Worm (Caenorhabditis elegans) whole organism, midembryonic: ENCODE data around the gene egl-27.

Source experiments
- T22C8.4 ChIP-seq: fragments of 200-800 bp; sonication (Bioruptor generic); IDR thresholded peaks from 2 replicates; pipeline ENCODE4 v1.3.6; 2022; ENCODE audit warnings: missing genetic modification characterization, missing compliant biosample characterization
- cog-1 ChIP-seq: sonication (generic microtip); optimal IDR thresholded peaks from 2 replicates; lab custom pipeline; 2016; ENCODE audit warnings: missing genetic modification characterization, missing compliant biosample characterization
- flt-1 ChIP-seq: fragments of 200-800 bp; sonication (Bioruptor generic); IDR thresholded peaks from 2 replicates; pipeline ENCODE4 v1.3.6; 2022; ENCODE audit warnings: missing genetic modification characterization, missing compliant biosample characterization
- klf-2 ChIP-seq: fragments of 200-800 bp; sonication (Bioruptor generic); conservative IDR thresholded peaks from 2 replicates; pipeline ENCODE4 v1.3.6; 2022; ENCODE audit warnings: missing genetic modification reagents, missing genetic modification characterization, missing compliant biosample characterization
- med-1 ChIP-seq: sonication (generic microtip); optimal IDR thresholded peaks from 2 replicates; lab custom pipeline; 2017; ENCODE audit warnings: missing genetic modification characterization, mild to moderate bottlenecking, missing compliant biosample characterization, antibody characterized with exemption, missing genetic modification reagents; ENCODE audit not compliant: insufficient read depth
- ref-1 ChIP-seq: fragments of 200-800 bp; sonication (Bioruptor generic); conservative IDR thresholded peaks from 2 replicates; pipeline ENCODE4 v1.3.6; 2022; ENCODE audit warnings: missing genetic modification reagents, missing genetic modification characterization, missing compliant biosample characterization
- tab-1 ChIP-seq: fragments of 200-800 bp; sonication (Bioruptor generic); IDR thresholded peaks from 2 replicates; pipeline ENCODE4 v1.3.6; 2022; ENCODE audit warnings: missing genetic modification characterization, missing compliant biosample characterization
- ztf-23 ChIP-seq: fragments of 200-800 bp; sonication (Bioruptor generic); IDR thresholded peaks from 2 replicates; pipeline ENCODE4 v1.3.6; 2022; ENCODE audit warnings: missing genetic modification reagents, missing genetic modification characterization, missing compliant biosample characterization
- ztf-29 ChIP-seq: fragments of 200-800 bp; sonication (Bioruptor generic); IDR thresholded peaks from 2 replicates; pipeline ENCODE4 v1.3.6; 2022; ENCODE audit warnings: missing genetic modification reagents, missing genetic modification characterization, missing compliant biosample characterization

The egl-27 gene

ce11 chrII:6843211-6843610 is 8.4 kb downstream of the egl-27 start:
- TF ChIP-seq ztf-29: 0 out of 2 replicates have a peak, but pooled peaks have one; percentile 43
- no peak for TF ChIP-seq med-1
- TF ChIP-seq flt-1 (GFP tag; lab: Robert Waterston, UW): 0 out of 2 replicates have a peak, but pooled peaks have one; percentile 14
- no peak for TF ChIP-seq ref-1 (GFP tag; lab: Robert Waterston, UW)

ce11 chrII:6843680-6844079 is 8.9 kb downstream of the egl-27 start:
- TF ChIP-seq tab-1 (GFP tag; lab: Robert Waterston, UW) (no peak), ref-1 (GFP tag; lab: Robert Waterston, UW) (no peak), ztf-23 (GFP tag; lab: Robert Waterston, UW) (no peak), flt-1 (GFP tag; lab: Robert Waterston, UW) (peak; percentile 55; the same call in 1 of the 2 replicates), cog-1 (tag; lab: Kevin White, UChicago) (no peak), klf-2 (GFP tag; lab: Robert Waterston, UW) (no peak), T22C8.4 (no peak)

ce11 chrII:6844227-6845005 is 9.6 kb downstream of the egl-27 start:
- TF ChIP-seq cog-1 (tag; lab: Kevin White, UChicago) (no peak), T22C8.4 (peak; percentile 65)

ce11 chrII:6845006-6845459 is 10.2 kb downstream of the egl-27 start:
- TF ChIP-seq tab-1 (GFP tag; lab: Robert Waterston, UW) (no peak), klf-2 (GFP tag; lab: Robert Waterston, UW) (no peak), ztf-29 (no peak), med-1 (no peak), ztf-23 (GFP tag; lab: Robert Waterston, UW) (no peak), cog-1 (tag; lab: Kevin White, UChicago) (no peak), flt-1 (GFP tag; lab: Robert Waterston, UW) (no peak), ref-1 (GFP tag; lab: Robert Waterston, UW) (no peak), T22C8.4 (no peak)

- TF ChIP-seq med-1 (no peak), T22C8.4 (no peak)
Measured at ce11 chrII:6846723-6847122, 11.9 kb downstream of the egl-27 start.

ce11 chrII:6847917-6848379 is 13.1 kb downstream of the egl-27 start, which contains the start of gene tbc-6:
tbc-6 (plus strand) TSS chrII:6848124.
- TF ChIP-seq klf-2 (GFP tag; lab: Robert Waterston, UW) (no peak), ztf-29 (no peak), tab-1 (GFP tag; lab: Robert Waterston, UW) (no peak), ztf-23 (GFP tag; lab: Robert Waterston, UW) (no peak), T22C8.4 (no peak), ref-1 (GFP tag; lab: Robert Waterston, UW) (no peak)

ce11 chrII:6849308-6849707 is 14.5 kb downstream of the egl-27 start:
- no peak for TF ChIP-seq tab-1 (GFP tag; lab: Robert Waterston, UW)
- no peak for TF ChIP-seq ref-1 (GFP tag; lab: Robert Waterston, UW)
- TF ChIP-seq ztf-29: no peak
- no peak for TF ChIP-seq med-1
- TF ChIP-seq T22C8.4: no peak

ce11 chrII:6851938-6852337 is 17.1 kb downstream of the egl-27 start, which contains the start of gene C04A2.15:
C04A2.15 (plus strand) TSS chrII:6852236.
- TF ChIP-seq med-1 (no peak), klf-2 (GFP tag; lab: Robert Waterston, UW) (no peak), flt-1 (GFP tag; lab: Robert Waterston, UW) (no peak), tab-1 (GFP tag; lab: Robert Waterston, UW) (no peak), T22C8.4 (no peak), cog-1 (tag; lab: Kevin White, UChicago) (no peak), ztf-23 (GFP tag; lab: Robert Waterston, UW) (no peak), ref-1 (GFP tag; lab: Robert Waterston, UW) (no peak), ztf-29 (no peak)

- peak; percentile 74 for TF ChIP-seq cog-1 (tag; lab: Kevin White, UChicago)
- peak; percentile 95 for TF ChIP-seq tab-1 (GFP tag; lab: Robert Waterston, UW)
- TF ChIP-seq ztf-29: peak; percentile 87
- TF ChIP-seq T22C8.4: peak; percentile 88
- TF ChIP-seq med-1: peak; percentile 88
- TF ChIP-seq klf-2 (GFP tag; lab: Robert Waterston, UW): peak; percentile 81
- TF ChIP-seq ref-1 (GFP tag; lab: Robert Waterston, UW): peak; percentile 87
- TF ChIP-seq flt-1 (GFP tag; lab: Robert Waterston, UW): peak; percentile 98
- TF ChIP-seq ztf-23 (GFP tag; lab: Robert Waterston, UW): peak; percentile 88
Measured at ce11 chrII:6853059-6853466, 18.3 kb downstream of the egl-27 start.

- no peak for TF ChIP-seq ztf-23 (GFP tag; lab: Robert Waterston, UW)
- TF ChIP-seq ref-1 (GFP tag; lab: Robert Waterston, UW): no peak
- no peak for TF ChIP-seq T22C8.4
- no peak for TF ChIP-seq tab-1 (GFP tag; lab: Robert Waterston, UW)
- no peak for TF ChIP-seq flt-1 (GFP tag; lab: Robert Waterston, UW)
- no peak for TF ChIP-seq ztf-29
- TF ChIP-seq med-1: no peak
- no peak for TF ChIP-seq cog-1 (tag; lab: Kevin White, UChicago)
- no peak for TF ChIP-seq klf-2 (GFP tag; lab: Robert Waterston, UW)
Measured at ce11 chrII:6858201-6858600, 23.4 kb downstream of the egl-27 start, which contains the start of gene dnj-5. dnj-5 (minus strand) TSS chrII:6858301.
